Fruit fly (Drosophila melanogaster) whole organism, embryonic: ENCODE data around the gene Fbxl7.

Experiments used
- B-H2 ChIP-seq: fragments of 200-800 bp; sonication (Bioruptor generic); optimal IDR thresholded peaks from 2 replicates; lab custom pipeline; 2018; ENCODE audit warnings: missing biosample characterization, mild to moderate bottlenecking, missing genetic modification characterization
- Bgb ChIP-seq: fragments of 200-800 bp; sonication (Bioruptor generic); IDR thresholded peaks from 2 replicates; pipeline ENCODE4 v1.3.6; 2022; ENCODE audit warnings: missing biosample characterization, missing genetic modification characterization; ENCODE audit not compliant: partially characterized antibody
- CG10565 ChIP-seq: fragments of 200-800 bp; sonication (Bioruptor generic); optimal IDR thresholded peaks from 3 replicates; lab custom pipeline; 2016; ENCODE audit warnings: missing biosample characterization, mild to moderate bottlenecking, missing genetic modification characterization
- CG11504 ChIP-seq: fragments of 200-800 bp; sonication (Bioruptor generic); optimal IDR thresholded peaks from 3 replicates; lab custom pipeline; 2019; ENCODE audit warnings: missing biosample characterization, mild to moderate bottlenecking, missing genetic modification characterization, moderate library complexity
- CG15269 ChIP-seq: fragments of 200-800 bp; sonication (Bioruptor generic); optimal IDR thresholded peaks from 2 replicates; lab custom pipeline; 2018; ENCODE audit warnings: missing biosample characterization, mild to moderate bottlenecking, missing genetic modification characterization, moderate library complexity
- CG15696 ChIP-seq: fragments of 200-800 bp; sonication (Bioruptor generic); optimal IDR thresholded peaks from 2 replicates; lab custom pipeline; 2019; ENCODE audit warnings: missing biosample characterization, mild to moderate bottlenecking, missing genetic modification characterization, moderate library complexity
- CG17912 ChIP-seq: fragments of 200-800 bp; sonication (Bioruptor generic); optimal IDR thresholded peaks from 2 replicates; lab custom pipeline; 2018; ENCODE audit warnings: missing biosample characterization, mild to moderate bottlenecking, missing genetic modification characterization
- CG2129 ChIP-seq: fragments of 200-800 bp; sonication (Bioruptor generic); IDR thresholded peaks from 2 replicates; pipeline ENCODE4 v1.3.6; 2022; ENCODE audit warnings: missing biosample characterization, missing genetic modification characterization; ENCODE audit not compliant: partially characterized antibody
- CG2678 ChIP-seq: fragments of 200-800 bp; sonication (Bioruptor generic); optimal IDR thresholded peaks from 3 replicates; lab custom pipeline; 2019; ENCODE audit warnings: missing biosample characterization, mild to moderate bottlenecking, missing genetic modification characterization, moderate library complexity
- CG2712 ChIP-seq: fragments of 200-800 bp; optimal IDR thresholded peaks from 3 replicates; lab custom pipeline; 2019; ENCODE audit warnings: missing biosample characterization, mild to moderate bottlenecking, missing genetic modification characterization, moderate library complexity
- CG30431 ChIP-seq: fragments of 200-800 bp; sonication (Bioruptor generic); optimal IDR thresholded peaks from 2 replicates; lab custom pipeline; 2017; ENCODE audit warnings: missing biosample characterization, missing genetic modification characterization
- CG3065 ChIP-seq: fragments of 200-800 bp; sonication (Bioruptor generic); optimal IDR thresholded peaks from 2 replicates; lab custom pipeline; 2016; ENCODE audit warnings: missing biosample characterization, missing genetic modification characterization
- CG32532 ChIP-seq: fragments of 200-800 bp; sonication (Bioruptor generic); IDR thresholded peaks from 2 replicates; pipeline ENCODE4 v1.3.6; 2022; ENCODE audit warnings: missing biosample characterization, missing genetic modification characterization
- CG32767 ChIP-seq: fragments of 200-800 bp; sonication (Bioruptor generic); IDR thresholded peaks from 2 replicates; pipeline ENCODE4 v1.3.6; 2022; ENCODE audit warnings: missing biosample characterization, missing genetic modification characterization
- CG7963 ChIP-seq: fragments of 200-800 bp; sonication (Bioruptor generic); IDR thresholded peaks from 3 replicates; pipeline ENCODE4 v1.3.6; 2022; ENCODE audit warnings: missing biosample characterization, missing genetic modification characterization; ENCODE audit not compliant: partially characterized antibody
- CG8924 ChIP-seq: fragments of 200-800 bp; optimal IDR thresholded peaks from 3 replicates; lab custom pipeline; 2019; ENCODE audit warnings: missing biosample characterization, mild to moderate bottlenecking, missing genetic modification characterization, moderate library complexity
- Dad ChIP-seq: fragments of 200-800 bp; sonication (Bioruptor generic); optimal IDR thresholded peaks from 3 replicates; lab custom pipeline; 2016; ENCODE audit warnings: missing biosample characterization, missing genetic modification characterization
- Dip3 ChIP-seq: fragments of 200-800 bp; sonication (Bioruptor generic); optimal IDR thresholded peaks from 3 replicates; lab custom pipeline; 2016; ENCODE audit warnings: missing biosample characterization, missing genetic modification characterization
- Doc2 ChIP-seq: fragments of 200-800 bp; sonication (Bioruptor generic); IDR thresholded peaks from 2 replicates; pipeline ENCODE4 v1.3.6; 2022; ENCODE audit warnings: missing biosample characterization, missing genetic modification characterization
- Dref ChIP-seq: fragments of 200-800 bp; sonication (Bioruptor generic); IDR thresholded peaks from 2 replicates; pipeline ENCODE4 v1.3.6; 2022; ENCODE audit warnings: missing biosample characterization, missing genetic modification characterization
- Fer2 ChIP-seq: fragments of 200-800 bp; sonication (Bioruptor generic); optimal IDR thresholded peaks from 2 replicates; lab custom pipeline; 2018; ENCODE audit warnings: missing biosample characterization, mild to moderate bottlenecking, missing genetic modification characterization, moderate library complexity
- GATAe ChIP-seq: fragments of 200-800 bp; sonication (Bioruptor generic); conservative IDR thresholded peaks from 2 replicates; pipeline ENCODE4 v1.3.6; 2022; ENCODE audit warnings: missing biosample characterization, missing genetic modification characterization
- HHEX ChIP-seq: fragments of 200-800 bp; sonication (Bioruptor generic); optimal IDR thresholded peaks from 3 replicates; lab custom pipeline; 2017; ENCODE audit warnings: missing biosample characterization, mild to moderate bottlenecking, missing genetic modification characterization, missing genetic modification reagents
- HmgD ChIP-seq: fragments of 200-800 bp; sonication (Bioruptor generic); optimal IDR thresholded peaks from 3 replicates; lab custom pipeline; 2016; ENCODE audit warnings: missing biosample characterization, missing genetic modification characterization
- Hr51 ChIP-seq, 2 experiments: fragments of 200-800 bp; sonication (Bioruptor generic); optimal IDR thresholded peaks; 2 replicates in 1 of 2; 3 replicates in 1 of 2; lab custom pipeline; 2016 to 2018; ENCODE audit warnings: missing biosample characterization in 2 of 2, missing genetic modification characterization in 2 of 2, mild to moderate bottlenecking in 1 of 2, moderate library complexity in 1 of 2
- Hr78 ChIP-seq, 2 experiments: fragments of 200-800 bp in 1 of 2; fragments of >200 bp in 1 of 2; sonication (Bioruptor generic) in 1 of 2; optimal IDR thresholded peaks; 2 replicates each; lab custom pipeline; 2017 to 2019; ENCODE audit warnings: missing biosample characterization in 2 of 2, missing genetic modification characterization in 2 of 2, mild to moderate bottlenecking in 1 of 2, moderate library complexity in 1 of 2
- Hsf ChIP-seq: fragments of 200-800 bp; sonication (Bioruptor generic); optimal IDR thresholded peaks from 3 replicates; lab custom pipeline; 2016; ENCODE audit warnings: missing biosample characterization, missing genetic modification characterization
- Kr ChIP-seq: fragments of 200-800 bp; sonication (Bioruptor generic); optimal IDR thresholded peaks from 2 replicates; lab custom pipeline; 2017; ENCODE audit warnings: missing biosample characterization, mild to moderate bottlenecking, missing genetic modification characterization
- NK7.1 ChIP-seq: fragments of 200-800 bp; sonication (Bioruptor generic); optimal IDR thresholded peaks from 3 replicates; lab custom pipeline; 2016; ENCODE audit warnings: missing biosample characterization, missing genetic modification characterization
- Opbp ChIP-seq: fragments of 200-800 bp; sonication (Bioruptor generic); IDR thresholded peaks from 3 replicates; pipeline ENCODE4 v1.3.6; 2022; ENCODE audit warnings: missing biosample characterization, missing genetic modification characterization; ENCODE audit not compliant: partially characterized antibody
- Side ChIP-seq: fragments of 200-800 bp; sonication (Bioruptor generic); optimal IDR thresholded peaks from 2 replicates; lab custom pipeline; 2016; ENCODE audit warnings: missing biosample characterization, missing genetic modification characterization
- ase ChIP-seq: fragments of 200-800 bp; sonication (Bioruptor generic); IDR thresholded peaks from 3 replicates; pipeline ENCODE4 v1.3.6; 2022; ENCODE audit warnings: missing biosample characterization, missing genetic modification characterization
- ato ChIP-seq: fragments of 200-800 bp; sonication (Bioruptor generic); IDR thresholded peaks from 2 replicates; pipeline ENCODE4 v1.3.6; 2022; ENCODE audit warnings: missing biosample characterization, missing genetic modification characterization; ENCODE audit not compliant: partially characterized antibody
- bsh ChIP-seq, 2 experiments: fragments of 200-800 bp; sonication (Bioruptor generic); optimal IDR thresholded peaks; 2 replicates each; lab custom pipeline; 2017 to 2018; ENCODE audit warnings: mild to moderate bottlenecking in 2 of 2, missing biosample characterization in 2 of 2, missing genetic modification characterization in 2 of 2, moderate library complexity in 1 of 2
- dan ChIP-seq: fragments of 200-800 bp; sonication (Bioruptor generic); IDR thresholded peaks from 2 replicates; pipeline ENCODE4 v1.3.6; 2022; ENCODE audit warnings: missing biosample characterization, missing genetic modification characterization
- exex ChIP-seq: fragments of 200-800 bp; sonication (Bioruptor generic); optimal IDR thresholded peaks from 4 replicates; lab custom pipeline; 2018; ENCODE audit warnings: missing biosample characterization, mild to moderate bottlenecking, missing genetic modification characterization, moderate library complexity
- fd64A ChIP-seq: fragments of 200-800 bp; sonication (Bioruptor generic); optimal IDR thresholded peaks from 3 replicates; lab custom pipeline; 2018; ENCODE audit warnings: missing biosample characterization, mild to moderate bottlenecking, missing genetic modification characterization
- fd96Cb ChIP-seq: fragments of 200-800 bp; sonication (Bioruptor generic); optimal IDR thresholded peaks from 2 replicates; lab custom pipeline; 2018; ENCODE audit warnings: missing biosample characterization, mild to moderate bottlenecking, missing genetic modification characterization, moderate library complexity
- h ChIP-seq: fragments of >200 bp; optimal IDR thresholded peaks from 2 replicates; lab custom pipeline; 2017
- hbn ChIP-seq: fragments of 200-800 bp; sonication (Bioruptor generic); IDR thresholded peaks from 2 replicates; pipeline ENCODE4 v1.3.6; 2022; ENCODE audit warnings: missing biosample characterization, missing genetic modification characterization; ENCODE audit not compliant: partially characterized antibody
- knrl ChIP-seq: fragments of 200-800 bp; sonication (Bioruptor generic); IDR thresholded peaks from 3 replicates; pipeline ENCODE4 v1.3.6; 2022; ENCODE audit warnings: missing biosample characterization, missing genetic modification characterization; ENCODE audit not compliant: partially characterized antibody
- lab ChIP-seq: fragments of 200-800 bp; sonication (Bioruptor generic); optimal IDR thresholded peaks from 3 replicates; lab custom pipeline; 2017; ENCODE audit warnings: missing biosample characterization, missing genetic modification characterization, mild to moderate bottlenecking, moderate library complexity, missing genetic modification reagents
- ranshi ChIP-seq: fragments of 200-800 bp; sonication (Bioruptor generic); IDR thresholded peaks from 2 replicates; pipeline ENCODE4 v1.3.6; 2022; ENCODE audit warnings: missing biosample characterization, missing genetic modification characterization
- schlank ChIP-seq: fragments of 200-800 bp; sonication (Bioruptor generic); optimal IDR thresholded peaks from 2 replicates; lab custom pipeline; 2018; ENCODE audit warnings: missing biosample characterization, mild to moderate bottlenecking, missing genetic modification characterization
- sqz ChIP-seq: fragments of 200-800 bp; sonication (Bioruptor generic); optimal IDR thresholded peaks from 3 replicates; lab custom pipeline; 2018; ENCODE audit warnings: missing biosample characterization, mild to moderate bottlenecking, missing genetic modification characterization
- stc ChIP-seq: fragments of 200-800 bp; sonication (Bioruptor generic); IDR thresholded peaks from 2 replicates; pipeline ENCODE4 v1.3.6; 2022; ENCODE audit warnings: missing biosample characterization, missing genetic modification characterization
- tap ChIP-seq: fragments of 200-800 bp; optimal IDR thresholded peaks from 3 replicates; lab custom pipeline; 2019; ENCODE audit warnings: missing biosample characterization, mild to moderate bottlenecking, missing genetic modification characterization, moderate library complexity
- trem ChIP-seq: fragments of 200-800 bp; optimal IDR thresholded peaks from 3 replicates; lab custom pipeline; 2019; ENCODE audit warnings: missing biosample characterization, mild to moderate bottlenecking, missing genetic modification characterization, moderate library complexity
- unc-4 ChIP-seq: fragments of 200-800 bp; sonication (Bioruptor generic); IDR thresholded peaks from 2 replicates; pipeline ENCODE4 v1.3.6; 2022; ENCODE audit warnings: missing biosample characterization, missing genetic modification characterization; ENCODE audit not compliant: partially characterized antibody
- zfh1 ChIP-seq: fragments of 200-800 bp; sonication (Bioruptor generic); IDR thresholded peaks from 3 replicates; pipeline ENCODE4 v1.3.6; 2022; ENCODE audit warnings: missing biosample characterization, missing genetic modification characterization

The Fbxl7 gene

DNA sequence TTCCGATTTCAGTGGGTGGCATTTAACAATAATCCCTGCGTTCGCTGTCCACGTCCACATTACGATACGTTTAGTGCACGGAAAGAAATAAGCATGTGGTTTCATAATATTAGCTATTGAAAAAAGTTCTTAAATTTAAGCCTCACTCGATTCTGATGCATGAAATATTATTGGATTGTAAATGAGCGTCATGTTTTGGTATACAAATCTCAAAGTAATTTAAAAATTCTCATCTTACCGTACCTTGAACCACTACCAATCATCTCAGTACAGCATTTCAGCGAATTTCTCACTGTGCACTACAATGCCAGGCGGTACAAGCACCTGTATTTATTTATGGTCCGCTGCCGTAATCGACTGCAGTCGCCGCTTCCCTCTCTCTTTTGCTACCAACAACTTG, 53.5 kb downstream of the Fbxl7 start (continued):
- TF ChIP-seq NK7.1 (GFP tag; lab: Kevin White, UChicago), result peak; percentile 64
- peak; percentile 88 for TF ChIP-seq CG11504
- no peak for TF ChIP-seq CG2129
- peak; percentile 78 for TF ChIP-seq Hsf (GFP tag; lab: Kevin White, UChicago)
- TF ChIP-seq CG30431 (GFP tag; lab: Kevin White, UChicago), result peak; percentile 58
- no peak for TF ChIP-seq CG32767 (GFP tag; lab: Robert Waterston, UW)
- peak; percentile 68 for TF ChIP-seq sqz
- TF ChIP-seq Hr51 (GFP tag; optimal IDR thresholded peaks at IDR 0.05; lab: Kevin White, UChicago), result peak; percentile 47 to 91
- no peak for TF ChIP-seq Opbp (GFP tag; lab: Robert Waterston, UW)
- no peak for TF ChIP-seq ato (GFP tag; lab: Robert Waterston, UW)
- TF ChIP-seq Side (GFP tag; lab: Kevin White, UChicago), result peak; percentile 61
- peak; percentile 15 for TF ChIP-seq exex
- peak; percentile 82 for TF ChIP-seq CG8924 (tag; lab: Kevin White, UChicago)
- TF ChIP-seq ranshi (GFP tag; lab: Robert Waterston, UW), result no peak
- no peak for TF ChIP-seq hbn
- TF ChIP-seq CG7963 (GFP tag; lab: Robert Waterston, UW), result no peak
- TF ChIP-seq Kr (GFP tag; lab: Kevin White, UChicago), result no peak
- TF ChIP-seq unc-4 (GFP tag; lab: Robert Waterston, UW), result no peak
- TF ChIP-seq CG15696 (tag; lab: Kevin White, UChicago), result peak; percentile 72
- no peak for TF ChIP-seq CG10565
- peak; percentile 71 for TF ChIP-seq fd64A (GFP tag; lab: Kevin White, UChicago)
- peak; percentile 83 for TF ChIP-seq fd96Cb
- peak in 1 of 2 experiments; percentile 54 for TF ChIP-seq Hr78 (GFP tag; optimal IDR thresholded peaks at IDR 0.05; lab: Kevin White, UChicago)
- peak; percentile 91 for TF ChIP-seq CG2678 (tag; lab: Kevin White, UChicago)
- peak; percentile 80 for TF ChIP-seq Dad (GFP tag; lab: Kevin White, UChicago)
- TF ChIP-seq h (lab: Kevin White, UChicago), result no peak
- peak; percentile 32 for TF ChIP-seq Fer2 (tag; lab: Kevin White, UChicago)
- peak; percentile 89 for TF ChIP-seq tap (tag; lab: Kevin White, UChicago)
- TF ChIP-seq CG3065 (GFP tag; lab: Kevin White, UChicago), result peak; percentile 6
- TF ChIP-seq trem, result peak; percentile 68
- TF ChIP-seq CG32532 (GFP tag; lab: Robert Waterston, UW), result no peak
- no peak for TF ChIP-seq HmgD
- TF ChIP-seq GATAe (GFP tag; lab: Robert Waterston, UW), result no peak
- no peak for TF ChIP-seq ase (GFP tag; lab: Robert Waterston, UW)
- TF ChIP-seq Dip3 (GFP tag; lab: Kevin White, UChicago), result peak; percentile 58
- TF ChIP-seq Bgb (GFP tag; lab: Robert Waterston, UW), result no peak
- TF ChIP-seq lab, result peak; percentile 91
- TF ChIP-seq bsh (GFP tag; optimal IDR thresholded peaks at IDR 0.05; lab: Kevin White, UChicago), result peak; percentile 76 to 84
- peak; percentile 91 for TF ChIP-seq CG15269 (tag; lab: Kevin White, UChicago)
- peak; percentile 45 for TF ChIP-seq schlank (tag; lab: Kevin White, UChicago)
- TF ChIP-seq knrl, result no peak
- TF ChIP-seq Dref, result no peak
- peak; percentile 61 for TF ChIP-seq B-H2
- no peak for TF ChIP-seq dan (GFP tag; lab: Robert Waterston, UW)
- TF ChIP-seq Doc2, result no peak
- TF ChIP-seq HHEX (GFP tag; lab: Kevin White, UChicago), result peak; percentile 78
- no peak for TF ChIP-seq stc (GFP tag; lab: Robert Waterston, UW)
- peak; percentile 84 for TF ChIP-seq CG2712 (tag; lab: Kevin White, UChicago)
- no peak for TF ChIP-seq CG17912
- no peak for TF ChIP-seq zfh1 (GFP tag; lab: Robert Waterston, UW)
